Worm (Caenorhabditis elegans): Measurements from ENCODE around the gene gcl-1.

DNA sequence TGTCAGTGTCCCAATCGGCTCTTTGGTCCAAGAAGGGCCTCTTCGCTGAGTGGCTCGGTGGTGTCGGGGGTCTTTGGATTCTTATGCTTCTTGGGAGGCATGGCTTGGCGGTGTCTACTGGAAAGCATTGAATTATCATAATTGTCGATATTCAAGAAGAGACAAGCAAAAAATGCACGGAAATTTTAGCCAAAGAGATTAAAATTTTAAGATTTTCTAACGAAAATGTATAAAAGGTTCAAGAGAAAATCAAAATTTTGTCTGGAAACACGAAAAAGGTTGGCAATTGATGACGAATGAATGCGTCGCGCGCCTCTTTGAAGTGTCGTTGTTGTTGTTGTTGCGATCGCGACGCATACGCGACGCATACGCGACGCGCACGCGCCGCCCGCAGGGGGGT, 48.2 kb upstream of the gcl-1 start, which contains the start of gene Y38H8A.12:
- TF ChIP-seq blmp-1 (tag; optimal IDR thresholded peaks at IDR 0.05; ENCODE audit: insufficient read depth): no peak
- no peak for TF ChIP-seq zag-1 (tag; optimal IDR thresholded peaks at IDR 0.05)
- TF ChIP-seq elt-3 (tag; optimal IDR thresholded peaks at IDR 0.05): no peak
- TF ChIP-seq ama-1 (optimal IDR thresholded peaks at IDR 0.05): no peak
- no peak for TF ChIP-seq snpc-4 (tag; optimal IDR thresholded peaks at IDR 0.05)
- TF ChIP-seq lsy-2 (tag; optimal IDR thresholded peaks at IDR 0.05): no peak
- no peak for TF ChIP-seq R02D3.7 (tag; optimal IDR thresholded peaks at IDR 0.05)
- no peak for TF ChIP-seq unc-62 (GFP tag; optimal IDR thresholded peaks at IDR 0.05)
- TF ChIP-seq skn-1 (tag; optimal IDR thresholded peaks at IDR 0.05): no peak
- no peak for TF ChIP-seq mdl-1 (tag; optimal IDR thresholded peaks at IDR 0.05)
